Fruit fly (Drosophila melanogaster) whole organism, embryonic: ENCODE results near the gene CG11000.

Experiments
- Antp ChIP-seq: fragments of 200-800 bp; sonication (Bioruptor generic); optimal IDR thresholded peaks from 3 replicates; lab custom pipeline; 2016; ENCODE audit warnings: missing biosample characterization, missing genetic modification characterization
- C15 ChIP-seq: fragments of 200-800 bp; sonication (Bioruptor generic); IDR thresholded peaks from 3 replicates; pipeline ENCODE4 v1.3.6; 2022; ENCODE audit warnings: missing biosample characterization, missing genetic modification characterization
- CG11696 ChIP-seq: fragments of 200-800 bp; sonication (Bioruptor generic); IDR thresholded peaks from 2 replicates; pipeline ENCODE4 v1.3.6; 2022; ENCODE audit warnings: missing biosample characterization, missing genetic modification characterization
- CG12744 ChIP-seq: fragments of 200-800 bp; sonication (Bioruptor generic); optimal IDR thresholded peaks from 2 replicates; lab custom pipeline; 2016; ENCODE audit warnings: missing biosample characterization, missing genetic modification characterization
- CG13624 ChIP-seq: fragments of 200-800 bp; sonication (Bioruptor generic); optimal IDR thresholded peaks from 2 replicates; lab custom pipeline; 2016; ENCODE audit warnings: missing biosample characterization, missing genetic modification characterization
- CG15269 ChIP-seq: fragments of 200-800 bp; sonication (Bioruptor generic); optimal IDR thresholded peaks from 2 replicates; lab custom pipeline; 2018; ENCODE audit warnings: missing biosample characterization, mild to moderate bottlenecking, missing genetic modification characterization, moderate library complexity
- CG15696 ChIP-seq: fragments of 200-800 bp; sonication (Bioruptor generic); optimal IDR thresholded peaks from 2 replicates; lab custom pipeline; 2019; ENCODE audit warnings: missing biosample characterization, mild to moderate bottlenecking, missing genetic modification characterization, moderate library complexity
- CG1602 ChIP-seq: fragments of 200-800 bp; sonication (Bioruptor generic); optimal IDR thresholded peaks from 3 replicates; lab custom pipeline; 2016; ENCODE audit warnings: missing biosample characterization, missing genetic modification characterization
- CG2199 ChIP-seq: fragments of 200-800 bp; sonication (Bioruptor generic); IDR thresholded peaks from 3 replicates; pipeline ENCODE4 v1.3.6; 2022; ENCODE audit warnings: missing biosample characterization, missing genetic modification characterization
- CG3163 ChIP-seq: fragments of 200-800 bp; sonication (Bioruptor generic); optimal IDR thresholded peaks from 3 replicates; lab custom pipeline; 2016; ENCODE audit warnings: missing biosample characterization, missing genetic modification characterization
- CG32772 ChIP-seq: fragments of 200-800 bp; sonication (Bioruptor generic); IDR thresholded peaks from 2 replicates; pipeline ENCODE4 v1.3.6; 2022; ENCODE audit warnings: missing biosample characterization, missing genetic modification characterization
- CG34376 ChIP-seq: fragments of 200-800 bp; sonication (Bioruptor generic); optimal IDR thresholded peaks from 2 replicates; lab custom pipeline; 2018; ENCODE audit warnings: missing biosample characterization, mild to moderate bottlenecking, missing genetic modification characterization
- CG3726 ChIP-seq: fragments of 200-800 bp; sonication (Bioruptor generic); IDR thresholded peaks from 3 replicates; pipeline ENCODE4, ENCODE4 v1.3.6; 2022; ENCODE audit warnings: missing biosample characterization, missing genetic modification characterization
- CG3847 ChIP-seq: fragments of 200-800 bp; sonication (Bioruptor generic); IDR thresholded peaks from 2 replicates; pipeline ENCODE4 v1.3.6; 2022; ENCODE audit warnings: missing biosample characterization, missing genetic modification characterization
- CG3995 ChIP-seq: fragments of 200-800 bp; sonication (Bioruptor generic); optimal IDR thresholded peaks from 3 replicates; lab custom pipeline; 2016; ENCODE audit warnings: missing biosample characterization, missing genetic modification characterization
- CG4404 ChIP-seq: fragments of 200-800 bp; sonication (Bioruptor generic); IDR thresholded peaks from 2 replicates; pipeline ENCODE4 v1.3.6; 2022; ENCODE audit warnings: missing biosample characterization, missing genetic modification characterization
- CG7786 ChIP-seq: fragments of 200-800 bp; sonication (Bioruptor generic); optimal IDR thresholded peaks from 2 replicates; lab custom pipeline; 2016; ENCODE audit warnings: missing biosample characterization, missing genetic modification characterization
- CG8290 ChIP-seq, 3 experiments: fragments of 200-800 bp; sonication (Bioruptor generic); optimal IDR thresholded peaks; 2 replicates each; lab custom pipeline; 2016 to 2019; ENCODE audit warnings: missing biosample characterization in 3 of 3, missing genetic modification characterization in 3 of 3, mild to moderate bottlenecking in 2 of 3, moderate library complexity in 1 of 3
- CG9609 ChIP-seq: fragments of 200-800 bp; sonication (Bioruptor generic); optimal IDR thresholded peaks from 3 replicates; lab custom pipeline; 2016; ENCODE audit warnings: missing biosample characterization, missing genetic modification characterization
- CG9817 ChIP-seq: fragments of 200-800 bp; sonication (Bioruptor generic); optimal IDR thresholded peaks from 2 replicates; lab custom pipeline; 2018; ENCODE audit warnings: missing biosample characterization, mild to moderate bottlenecking, missing genetic modification characterization, moderate library complexity
- Chrac-16 ChIP-seq: fragments of 200-800 bp; sonication (Bioruptor generic); optimal IDR thresholded peaks from 3 replicates; lab custom pipeline; 2016; ENCODE audit warnings: missing biosample characterization, missing genetic modification characterization
- D ChIP-seq, 2 experiments: fragments of 200-800 bp in 1 of 2; fragments of >200 bp in 1 of 2; sonication (Bioruptor generic) in 1 of 2; optimal IDR thresholded peaks; 2 replicates in 1 of 2; 3 replicates in 1 of 2; lab custom pipeline; 2017; ENCODE audit warnings: mild to moderate bottlenecking in 1 of 2, missing biosample characterization in 1 of 2, missing genetic modification characterization in 1 of 2, missing genetic modification reagents in 1 of 2
- Dip3 ChIP-seq: fragments of 200-800 bp; sonication (Bioruptor generic); optimal IDR thresholded peaks from 3 replicates; lab custom pipeline; 2016; ENCODE audit warnings: missing biosample characterization, missing genetic modification characterization
- HmgD ChIP-seq: fragments of 200-800 bp; sonication (Bioruptor generic); optimal IDR thresholded peaks from 3 replicates; lab custom pipeline; 2016; ENCODE audit warnings: missing biosample characterization, missing genetic modification characterization
- HmgZ ChIP-seq: fragments of 200-800 bp; sonication (Bioruptor generic); optimal IDR thresholded peaks from 2 replicates; lab custom pipeline; 2018; ENCODE audit warnings: missing biosample characterization, mild to moderate bottlenecking, missing genetic modification characterization
- Myb ChIP-seq: fragments of 200-800 bp; sonication (Bioruptor generic); optimal IDR thresholded peaks from 2 replicates; lab custom pipeline; 2016; ENCODE audit warnings: missing biosample characterization, missing genetic modification characterization
- Oaz ChIP-seq: fragments of 200-800 bp; sonication (Bioruptor generic); IDR thresholded peaks from 2 replicates; pipeline ENCODE4 v1.3.6; 2022; ENCODE audit warnings: missing biosample characterization, missing genetic modification characterization
- Pdp1 ChIP-seq, 2 experiments: fragments of 200-800 bp; sonication (Bioruptor generic); optimal IDR thresholded peaks; 3 replicates each; lab custom pipeline; 2016; ENCODE audit warnings: missing biosample characterization in 2 of 2, missing genetic modification characterization in 2 of 2, mild to moderate bottlenecking in 1 of 2, moderate library complexity in 1 of 2
- Usf ChIP-seq: fragments of 200-800 bp; sonication (Bioruptor generic); optimal IDR thresholded peaks from 2 replicates; lab custom pipeline; 2017; ENCODE audit warnings: missing genotype, missing biosample characterization, missing genetic modification characterization
- Xbp1 ChIP-seq: fragments of 200-800 bp; sonication (Bioruptor generic); optimal IDR thresholded peaks from 3 replicates; lab custom pipeline; 2016; ENCODE audit warnings: missing biosample characterization, mild to moderate bottlenecking, missing genetic modification characterization
- cato ChIP-seq: fragments of 200-800 bp; sonication (Bioruptor generic); optimal IDR thresholded peaks from 2 replicates; lab custom pipeline; 2016; ENCODE audit warnings: missing biosample characterization, missing genetic modification characterization, borderline replicate concordance
- chn ChIP-seq: fragments of 200-800 bp; sonication (Bioruptor generic); optimal IDR thresholded peaks from 2 replicates; lab custom pipeline; 2016; ENCODE audit warnings: missing biosample characterization, missing genetic modification characterization
- grn ChIP-seq: fragments of 200-800 bp; sonication (Bioruptor generic); optimal IDR thresholded peaks from 3 replicates; lab custom pipeline; 2017; ENCODE audit warnings: missing biosample characterization, missing genetic modification characterization
- h ChIP-seq: fragments of >200 bp; optimal IDR thresholded peaks from 2 replicates; lab custom pipeline; 2017
- hbn ChIP-seq: fragments of 200-800 bp; sonication (Bioruptor generic); IDR thresholded peaks from 2 replicates; pipeline ENCODE4 v1.3.6; 2022; ENCODE audit warnings: missing biosample characterization, missing genetic modification characterization; ENCODE audit not compliant: partially characterized antibody
- her ChIP-seq: fragments of 200-800 bp; sonication (Bioruptor generic); optimal IDR thresholded peaks from 2 replicates; lab custom pipeline; 2016; ENCODE audit warnings: missing biosample characterization, missing genetic modification characterization
- jumu ChIP-seq: fragments of 200-800 bp; sonication (Bioruptor generic); optimal IDR thresholded peaks from 3 replicates; lab custom pipeline; 2016; ENCODE audit warnings: missing biosample characterization, missing genetic modification characterization
- knrl ChIP-seq: fragments of 200-800 bp; sonication (Bioruptor generic); IDR thresholded peaks from 3 replicates; pipeline ENCODE4 v1.3.6; 2022; ENCODE audit warnings: missing biosample characterization, missing genetic modification characterization; ENCODE audit not compliant: partially characterized antibody
- nmo ChIP-seq: fragments of 200-800 bp; sonication (Bioruptor generic); optimal IDR thresholded peaks from 2 replicates; lab custom pipeline; 2018; ENCODE audit warnings: missing biosample characterization, mild to moderate bottlenecking, missing genetic modification characterization, moderate library complexity
- pros ChIP-seq: fragments of 200-800 bp; sonication (Bioruptor generic); optimal IDR thresholded peaks from 3 replicates; lab custom pipeline; 2019; ENCODE audit warnings: missing biosample characterization, mild to moderate bottlenecking, missing genetic modification characterization, moderate library complexity
- pzg ChIP-seq: fragments of 200-800 bp; sonication (Bioruptor generic); optimal IDR thresholded peaks from 3 replicates; lab custom pipeline; 2018; ENCODE audit warnings: missing biosample characterization, mild to moderate bottlenecking, missing genetic modification characterization, moderate library complexity
- seq ChIP-seq: fragments of 200-800 bp; sonication (Bioruptor generic); IDR thresholded peaks from 2 replicates; pipeline ENCODE4 v1.3.6; 2022; ENCODE audit warnings: missing biosample characterization, missing genetic modification characterization
- stwl ChIP-seq: fragments of 200-800 bp; sonication (Bioruptor generic); optimal IDR thresholded peaks from 3 replicates; lab custom pipeline; 2018; ENCODE audit warnings: missing biosample characterization, mild to moderate bottlenecking, missing genetic modification characterization, moderate library complexity
- vfl ChIP-seq: fragments of 200-800 bp; sonication (Bioruptor generic); optimal IDR thresholded peaks from 2 replicates; lab custom pipeline; 2016; ENCODE audit warnings: missing biosample characterization, missing genetic modification characterization

Gene CG11000

dm6 chr3R:5843516-5843915 is 41.4 kb downstream of the CG11000 start:
- TF ChIP-seq CG8290 (GFP tag; optimal IDR thresholded peaks at IDR 0.05; lab: Kevin White, UChicago): no peak
- TF ChIP-seq CG8290 (tag; optimal IDR thresholded peaks at IDR 0.05; lab: Kevin White, UChicago): no peak
- peak; percentile 12 for TF ChIP-seq grn (GFP tag; lab: Kevin White, UChicago)
- peak; percentile 64; the same call in 1 of the 3 replicates for TF ChIP-seq CG2199

DNA sequence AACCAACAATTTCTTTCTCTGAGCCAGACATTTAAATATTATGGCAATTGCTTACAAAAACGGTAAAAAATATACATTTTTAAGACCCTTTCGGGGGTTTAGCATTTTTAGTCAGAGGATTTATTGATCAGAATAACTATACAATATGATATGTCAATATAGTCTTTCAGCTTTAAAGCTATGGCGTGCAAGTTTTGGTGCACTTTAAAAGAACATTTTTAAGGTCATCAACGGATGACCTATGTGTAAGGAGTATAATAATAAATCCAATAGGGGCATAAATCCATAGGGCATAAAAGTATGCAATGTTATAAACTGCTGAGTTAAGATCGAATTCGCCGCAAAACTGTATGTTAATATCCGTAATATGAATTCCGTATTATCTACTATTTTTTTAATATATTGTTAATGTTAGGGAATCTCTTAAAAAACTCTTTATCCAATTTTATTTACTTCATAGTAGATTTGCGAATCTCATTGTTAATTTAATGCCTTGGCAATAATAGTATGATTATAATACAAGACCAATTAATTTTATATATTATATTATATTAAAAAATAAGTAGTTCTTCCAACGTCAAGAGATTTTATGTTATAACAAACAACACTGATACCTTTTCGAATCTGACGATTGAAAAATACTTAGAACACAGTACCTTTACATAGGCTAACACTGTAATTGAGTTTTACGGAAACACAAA is 44.6 kb downstream of the CG11000 start, which contains the start of gene CG14676:
Gene CG14676, plus strand, starts transcription at position 651 of the 701 bp plus-strand sequence.
- TF ChIP-seq cato (GFP tag; lab: Kevin White, UChicago) (no peak), CG11696 (no peak), CG32772 (GFP tag; lab: Robert Waterston, UW) (no peak), CG15269 (tag; lab: Kevin White, UChicago) (no peak), Usf (GFP tag; lab: Kevin White, UChicago) (no peak), Oaz (GFP tag; lab: Robert Waterston, UW) (no peak), C15 (GFP tag; lab: Robert Waterston, UW) (no peak), pros (no peak), jumu (GFP tag; lab: Kevin White, UChicago) (no peak)

DNA sequence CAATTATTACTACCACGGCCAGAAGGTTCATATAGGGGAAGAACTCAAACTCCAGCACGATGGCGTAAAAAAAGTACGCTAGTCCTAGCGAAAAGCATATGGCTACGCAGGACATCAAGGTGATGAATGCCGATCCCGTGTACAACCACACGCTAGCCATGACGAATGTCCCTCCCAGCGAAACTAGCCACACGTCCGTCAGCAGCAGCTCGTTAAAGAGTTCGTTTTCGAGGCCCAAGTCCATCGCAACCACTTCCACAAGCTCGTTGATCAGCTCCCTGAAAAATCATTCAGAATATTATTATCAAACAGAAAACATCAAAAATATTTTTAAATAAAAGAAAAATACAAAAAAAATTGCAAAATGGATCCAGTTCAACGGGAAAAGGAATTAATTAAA is 50.9 kb downstream of the CG11000 start, which contains the start of gene CG34287:
Gene CG34287, plus strand, starts transcription at position 301 of the 400 bp plus-strand sequence.
- TF ChIP-seq CG15696: no peak
- TF ChIP-seq seq (GFP tag; lab: Robert Waterston, UW): no peak
- no peak for TF ChIP-seq CG12744 (GFP tag; lab: Kevin White, UChicago)
- TF ChIP-seq h (lab: Kevin White, UChicago): no peak
- TF ChIP-seq CG3726 (GFP tag; lab: Robert Waterston, UW): no peak
- no peak for TF ChIP-seq Antp
- TF ChIP-seq CG9817 (tag; lab: Kevin White, UChicago): no peak
- TF ChIP-seq, all 482 proteins: peak for 0

- TF ChIP-seq CG4404 (GFP tag; lab: Robert Waterston, UW) (peak; percentile 42; the same call in 1 of the 2 replicates), CG34376 (GFP tag; lab: Kevin White, UChicago) (peak; percentile 22), pzg (peak; percentile 50), Chrac-16 (GFP tag; lab: Kevin White, UChicago) (peak; percentile 2), hbn (peak; percentile 39), D (optimal IDR thresholded peaks at IDR 0.05; lab: Kevin White, UChicago) (no peak), D (GFP tag; optimal IDR thresholded peaks at IDR 0.05; lab: Kevin White, UChicago) (no peak), Antp (peak; percentile 8), vfl (peak; percentile 27), CG3995 (GFP tag; lab: Kevin White, UChicago) (peak; percentile 55), Pdp1 (GFP tag; optimal IDR thresholded peaks at IDR 0.05; lab: Kevin White, UChicago) (peak in 1 of 2 experiments; percentile 36), her (GFP tag; lab: Kevin White, UChicago) (no peak), HmgD (GFP tag; lab: Kevin White, UChicago) (peak; percentile 15), HmgZ (tag; lab: Kevin White, UChicago) (peak; percentile 59), Dip3 (peak; percentile 32), Myb (GFP tag; lab: Kevin White, UChicago) (peak; percentile 28), stwl (tag; lab: Kevin White, UChicago) (peak; percentile 53), CG13624 (GFP tag; lab: Kevin White, UChicago) (peak; percentile 43), CG3847 (GFP tag; lab: Robert Waterston, UW) (0 out of 2 replicates have a peak, but pooled peaks have one; percentile 22), knrl (GFP tag; lab: Robert Waterston, UW) (peak; percentile 46; the same call in 1 of the 3 replicates), CG9609 (peak; percentile 40), Xbp1 (GFP tag; lab: Kevin White, UChicago) (peak; percentile 33), nmo (peak; percentile 63), CG3163 (peak; percentile 14), chn (GFP tag; lab: Kevin White, UChicago) (peak; percentile 8), CG1602 (GFP tag; lab: Kevin White, UChicago) (peak; percentile 12), CG7786 (peak; percentile 45)
These were observed 54.1 kb downstream of the CG11000 start, which contains the start of the genes disp and ECSIT for dm6 chr3R:5856215-5856614. disp (minus strand) TSS chr3R:5856311. ECSIT (plus strand) TSS chr3R:5856585.
